Worm (Caenorhabditis elegans) whole organism, L3 larva: Measurements from ENCODE around the gene C50E10.1.

ENCODE experiments used
- ama-1 ChIP-seq: fragments of 150-350 bp; optimal IDR thresholded peaks from 2 replicates; lab custom pipeline; 2018
- ceh-16 ChIP-seq: sonication (generic microtip); optimal IDR thresholded peaks from 2 replicates; lab custom pipeline; 2017; ENCODE audit warnings: missing biosample characterization, missing genetic modification characterization
- ceh-28 ChIP-seq: fragments of 150-350 bp; optimal IDR thresholded peaks from 2 replicates; lab custom pipeline; 2014; ENCODE audit warnings: missing biosample characterization, missing genetic modification reagents, missing genetic modification characterization
- ceh-82 ChIP-seq: fragments of 150-350 bp; optimal IDR thresholded peaks from 2 replicates; lab custom pipeline; 2014; ENCODE audit warnings: missing biosample characterization, missing genetic modification characterization
- ceh-9 ChIP-seq: sonication (generic microtip); optimal IDR thresholded peaks from 2 replicates; lab custom pipeline; 2018; ENCODE audit warnings: missing biosample characterization, missing genetic modification characterization
- egl-5 ChIP-seq: fragments of 150-350 bp; optimal IDR thresholded peaks from 2 replicates; lab custom pipeline; 2017; ENCODE audit warnings: missing biosample characterization, missing genetic modification reagents, missing genetic modification characterization, inconsistent platforms
- elt-1 ChIP-seq: fragments of 150-350 bp; optimal IDR thresholded peaks from 2 replicates; lab custom pipeline; 2014; ENCODE audit warnings: missing biosample characterization, missing genetic modification characterization
- elt-2 ChIP-seq: sonication (generic microtip); optimal IDR thresholded peaks from 2 replicates; lab custom pipeline; 2016; ENCODE audit warnings: missing genetic modification reagents, mild to moderate bottlenecking, missing genetic modification characterization, missing compliant biosample characterization
- elt-3 ChIP-seq, 3 experiments: fragments of 150-350 bp in 1 of 3; sonication (generic microtip) in 2 of 3; optimal IDR thresholded peaks; 2 replicates in 2 of 3; 4 replicates in 1 of 3; lab custom pipeline; 2014 to 2017; ENCODE audit warnings: missing biosample characterization in 3 of 3, missing genetic modification characterization in 3 of 3
- eor-1 ChIP-seq, 2 experiments: fragments of 150-350 bp; optimal IDR thresholded peaks; 2 replicates each; lab custom pipeline; 2014 to 2018; ENCODE audit warnings: missing biosample characterization in 2 of 2, missing genetic modification characterization in 2 of 2
- fkh-10 ChIP-seq: sonication (generic microtip); optimal IDR thresholded peaks from 2 replicates; lab custom pipeline; 2017; ENCODE audit warnings: missing biosample characterization, missing genetic modification reagents, missing genetic modification characterization
- fkh-2 ChIP-seq: fragments of 150-350 bp; optimal IDR thresholded peaks from 2 replicates; lab custom pipeline; 2014; ENCODE audit warnings: missing biosample characterization, missing genetic modification reagents, missing genetic modification characterization
- hmg-11 ChIP-seq: sonication (generic microtip); optimal IDR thresholded peaks from 2 replicates; lab custom pipeline; 2016; ENCODE audit warnings: missing genetic modification characterization, missing compliant biosample characterization
- jun-1 ChIP-seq: fragments of 150-350 bp; optimal IDR thresholded peaks from 2 replicates; lab custom pipeline; 2014; ENCODE audit warnings: missing biosample characterization, missing genetic modification reagents, missing genetic modification characterization
- lin-15B ChIP-seq: fragments of 150-350 bp; optimal IDR thresholded peaks from 2 replicates; lab custom pipeline; 2014; ENCODE audit warnings: missing biosample characterization, missing genetic modification characterization
- mdl-1 ChIP-seq: fragments of 150-350 bp; optimal IDR thresholded peaks from 2 replicates; lab custom pipeline; 2014; ENCODE audit warnings: missing biosample characterization, missing genetic modification characterization
- mml-1 ChIP-seq: fragments of 150-350 bp; sonication (generic microtip); optimal IDR thresholded peaks from 3 replicates; lab custom pipeline; 2014; ENCODE audit warnings: missing biosample characterization, missing genetic modification characterization
- nfya-1 ChIP-seq: sonication (generic microtip); optimal IDR thresholded peaks from 2 replicates; lab custom pipeline; 2017; ENCODE audit warnings: missing genetic modification characterization, mild to moderate bottlenecking, missing compliant biosample characterization, antibody characterized with exemption, moderate library complexity; ENCODE audit not compliant: insufficient read depth
- nhr-11 ChIP-seq: fragments of 150-350 bp; optimal IDR thresholded peaks from 2 replicates; lab custom pipeline; 2014; ENCODE audit warnings: missing biosample characterization, missing genetic modification characterization
- nhr-12 ChIP-seq: fragments of 150-350 bp; optimal IDR thresholded peaks from 2 replicates; lab custom pipeline; 2014; ENCODE audit warnings: missing biosample characterization, missing genetic modification characterization
- nhr-23 ChIP-seq: fragments of 150-350 bp; optimal IDR thresholded peaks from 2 replicates; lab custom pipeline; 2014; ENCODE audit warnings: missing biosample characterization, missing genetic modification reagents, missing genetic modification characterization
- nhr-237 ChIP-seq: fragments of 150-350 bp; optimal IDR thresholded peaks from 2 replicates; lab custom pipeline; 2014; ENCODE audit warnings: missing biosample characterization, missing genetic modification characterization
- nhr-25 ChIP-seq: sonication (generic microtip); optimal IDR thresholded peaks from 2 replicates; lab custom pipeline; 2017; ENCODE audit warnings: missing biosample characterization, missing genetic modification characterization
- nhr-28 ChIP-seq: fragments of 150-350 bp; optimal IDR thresholded peaks from 2 replicates; lab custom pipeline; 2014; ENCODE audit warnings: missing biosample characterization, missing genetic modification characterization
- nhr-43 ChIP-seq: sonication (generic microtip); optimal IDR thresholded peaks from 2 replicates; lab custom pipeline; 2016; ENCODE audit warnings: mild to moderate bottlenecking, missing genetic modification characterization, missing compliant biosample characterization; ENCODE audit not compliant: poor library complexity, severe bottlenecking
- nhr-67 ChIP-seq: fragments of 150-350 bp; optimal IDR thresholded peaks from 2 replicates; lab custom pipeline; 2014; ENCODE audit warnings: missing biosample characterization, missing genetic modification characterization
- pha-4 ChIP-seq: fragments of 150-350 bp; optimal IDR thresholded peaks from 2 replicates; lab custom pipeline; 2014; ENCODE audit warnings: missing biosample characterization, missing genetic modification reagents, missing genetic modification characterization
- pqm-1 ChIP-seq: fragments of 150-350 bp; optimal IDR thresholded peaks from 2 replicates; lab custom pipeline; 2017; ENCODE audit warnings: missing biosample characterization, missing genetic modification characterization, inconsistent platforms
- sea-2 ChIP-seq: fragments of 150-350 bp; sonication (generic microtip); optimal IDR thresholded peaks from 4 replicates; lab custom pipeline; 2014; ENCODE audit warnings: missing biosample characterization, missing genetic modification reagents, missing genetic modification characterization
- skn-1 ChIP-seq: fragments of 150-350 bp; optimal IDR thresholded peaks from 2 replicates; lab custom pipeline; 2014; ENCODE audit warnings: missing biosample characterization, missing genetic modification characterization
- snpc-4 ChIP-seq: fragments of 150-350 bp; optimal IDR thresholded peaks from 2 replicates; lab custom pipeline; 2014; ENCODE audit warnings: missing biosample characterization, missing genetic modification characterization
- tbx-2 ChIP-seq: sonication (generic microtip); optimal IDR thresholded peaks from 2 replicates; lab custom pipeline; 2016; ENCODE audit warnings: mild to moderate bottlenecking, missing genetic modification characterization, missing compliant biosample characterization
- unc-39 ChIP-seq: sonication (generic microtip); optimal IDR thresholded peaks from 4 replicates; lab custom pipeline; 2017; ENCODE audit warnings: missing biosample characterization, missing genetic modification characterization
- unc-62 ChIP-seq: fragments of 150-350 bp; sonication (generic microtip); optimal IDR thresholded peaks from 4 replicates; lab custom pipeline; 2014; ENCODE audit warnings: missing biosample characterization, missing genetic modification reagents, missing genetic modification characterization
- zag-1 ChIP-seq: fragments of 150-350 bp; optimal IDR thresholded peaks from 2 replicates; lab custom pipeline; 2014; ENCODE audit warnings: missing biosample characterization, missing genetic modification characterization

Gene C50E10.1

DNA sequence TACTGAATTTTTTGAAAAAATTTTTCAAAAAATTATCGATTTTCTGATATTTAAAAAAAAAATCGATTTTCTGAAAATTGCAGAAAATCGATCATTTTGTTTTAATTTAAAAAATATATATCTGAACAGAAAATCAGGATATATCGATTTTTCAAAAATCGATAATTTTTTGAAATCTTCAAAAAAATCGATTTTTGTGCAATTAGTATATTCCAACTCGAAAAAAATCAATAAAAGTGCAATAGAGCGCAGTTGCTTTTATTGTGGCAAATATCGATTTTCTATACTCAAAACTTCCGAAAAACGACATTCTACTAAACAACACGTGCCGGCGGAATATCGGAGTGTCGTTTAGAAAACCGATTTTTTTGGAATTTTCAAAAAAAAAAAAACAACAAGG is 1.6 kb downstream of the C50E10.1 start:
- TF ChIP-seq ceh-28 (tag; lab: Kevin White, UChicago) (peak; percentile 93), fkh-10 (GFP tag; lab: Kevin White, UChicago) (no peak), elt-2 (no peak)

- no peak for TF ChIP-seq eor-1 (tag; optimal IDR thresholded peaks at IDR 0.05; lab: Kevin White, UChicago)
- TF ChIP-seq lin-15B, result no peak
- no peak for TF ChIP-seq pha-4 (tag; lab: Kevin White, UChicago)
- TF ChIP-seq jun-1 (tag; lab: Kevin White, UChicago), result no peak
- no peak for TF ChIP-seq zag-1
- no peak for TF ChIP-seq hmg-11 (tag; lab: Kevin White, UChicago)
- TF ChIP-seq elt-1 (tag; lab: Kevin White, UChicago), result no peak
- TF ChIP-seq elt-3 (tag; optimal IDR thresholded peaks at IDR 0.05; lab: Kevin White, UChicago), result no peak
- TF ChIP-seq unc-39 (tag; lab: Kevin White, UChicago), result no peak
- TF ChIP-seq, all 47 proteins: peak for 0
These were observed 5.7 kb downstream of the C50E10.1 start for ce11 chrII:12296591-12296990.

DNA sequence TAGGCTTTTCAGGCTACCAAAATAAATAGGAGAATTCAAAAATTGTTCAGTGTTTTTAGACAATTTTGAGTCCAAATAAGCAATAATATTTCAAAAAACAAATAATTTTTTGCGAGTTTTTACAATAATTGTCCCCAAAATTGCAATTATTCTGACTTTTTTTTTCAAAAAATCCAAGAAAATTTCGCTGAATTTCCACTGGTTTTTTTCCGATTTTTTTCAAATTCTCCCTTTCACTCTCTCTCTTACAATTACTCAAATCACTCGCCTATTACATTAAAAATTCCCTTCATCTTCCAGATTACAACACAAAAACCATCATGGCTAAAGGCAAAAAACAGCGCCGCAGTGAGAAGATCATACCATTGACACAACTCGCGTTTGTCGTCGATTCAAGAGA is 13.2 kb downstream of the C50E10.1 start, which contains the start of gene Y57A10A.31:
Y57A10A.31 (plus strand) TSS at position 301 of the 400 bp plus-strand sequence.
- TF ChIP-seq elt-3 (tag; optimal IDR thresholded peaks at IDR 0.05; lab: Kevin White, UChicago), result no peak
- no peak for TF ChIP-seq ceh-82 (tag; lab: Kevin White, UChicago)
- no peak for TF ChIP-seq nhr-23 (tag; lab: Kevin White, UChicago)
- no peak for TF ChIP-seq ama-1 (lab: Kevin White, UChicago)
- no peak for TF ChIP-seq nhr-11 (tag; lab: Kevin White, UChicago)
- TF ChIP-seq, all 47 proteins: peak for 0

DNA sequence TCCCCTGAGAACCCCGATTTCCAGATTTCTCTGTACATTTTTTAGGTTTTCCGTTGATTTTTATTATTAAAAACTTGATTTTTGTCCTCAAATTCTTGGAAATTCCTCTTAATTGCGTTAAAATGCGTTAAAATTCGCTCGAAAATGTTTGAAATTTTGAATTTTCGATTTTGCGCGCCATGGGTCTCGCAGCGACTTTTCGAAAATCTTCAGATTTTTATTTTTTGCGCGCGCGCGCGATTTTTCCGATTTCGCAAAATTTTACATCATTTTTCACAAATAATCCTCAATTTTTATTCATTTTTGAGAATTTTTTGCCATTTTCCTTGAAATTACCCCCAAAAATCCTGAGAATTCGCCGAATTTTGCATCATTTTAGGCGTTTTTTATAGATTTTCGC is 18.2 kb downstream of the C50E10.1 start:
- no peak for TF ChIP-seq snpc-4 (tag; lab: Kevin White, UChicago)
- TF ChIP-seq ama-1 (lab: Kevin White, UChicago), result no peak
- no peak for TF ChIP-seq nhr-12 (tag; lab: Kevin White, UChicago)
- no peak for TF ChIP-seq nhr-43
- no peak for TF ChIP-seq nhr-28 (tag; lab: Kevin White, UChicago)
- no peak for TF ChIP-seq fkh-10 (GFP tag; lab: Kevin White, UChicago)
- no peak for TF ChIP-seq nhr-237 (tag; lab: Kevin White, UChicago)
- no peak for TF ChIP-seq fkh-2
- no peak for TF ChIP-seq skn-1 (tag; lab: Kevin White, UChicago)
- no peak for TF ChIP-seq ceh-16 (tag; lab: Kevin White, UChicago)
- TF ChIP-seq mdl-1, result no peak
- TF ChIP-seq pha-4 (tag; lab: Kevin White, UChicago), result no peak
- TF ChIP-seq nhr-67, result no peak
- TF ChIP-seq mml-1, result no peak
- no peak for TF ChIP-seq tbx-2 (tag; lab: Kevin White, UChicago)
- TF ChIP-seq egl-5 (tag; lab: Kevin White, UChicago), result no peak
- no peak for TF ChIP-seq elt-3 (tag; optimal IDR thresholded peaks at IDR 0.05; lab: Kevin White, UChicago)
- no peak for TF ChIP-seq jun-1 (tag; lab: Kevin White, UChicago)
- TF ChIP-seq ceh-28 (tag; lab: Kevin White, UChicago), result no peak
- no peak for TF ChIP-seq unc-62 (GFP tag; lab: Kevin White, UChicago)
- TF ChIP-seq, all 47 proteins: peak for 0

DNA sequence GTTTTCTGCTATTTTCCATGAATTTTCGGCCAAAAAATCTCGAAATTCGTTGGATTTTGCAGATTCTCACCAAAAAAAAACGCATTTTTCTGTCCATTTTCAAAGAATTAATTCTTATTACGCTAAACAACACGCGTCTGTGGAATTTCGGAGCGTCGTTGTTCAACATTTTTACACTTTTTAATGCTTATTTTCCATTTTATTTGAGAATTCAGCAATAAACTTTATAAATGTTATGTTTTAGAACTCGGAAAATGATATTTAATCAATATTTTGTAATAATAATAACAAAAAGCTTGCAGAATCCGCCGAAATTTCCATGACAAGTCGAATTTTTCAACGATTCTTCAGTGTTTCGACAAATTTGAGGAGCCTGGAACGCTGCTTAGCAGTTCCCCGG is 21.9 kb downstream of the C50E10.1 start, which contains the start of gene ife-5:
ife-5 (plus strand) TSS at position 301 of the 400 bp plus-strand sequence.
- TF ChIP-seq ceh-82 (tag; lab: Kevin White, UChicago), result no peak
- no peak for TF ChIP-seq nhr-237 (tag; lab: Kevin White, UChicago)
- no peak for TF ChIP-seq pqm-1 (tag; lab: Kevin White, UChicago)
- no peak for TF ChIP-seq nhr-23 (tag; lab: Kevin White, UChicago)

ce11 chrII:12279259-12279658 is 23.0 kb downstream of the C50E10.1 start, which contains the start of the genes tric-1B.2 and Y57A10A.29:
Gene tric-1B.2, minus strand, starts transcription at chrII:12279387.
Gene Y57A10A.29, plus strand, starts transcription at chrII:12279561.
- TF ChIP-seq nfya-1 (tag; lab: Kevin White, UChicago) (no peak), ceh-9 (no peak), elt-3 (tag; optimal IDR thresholded peaks at IDR 0.05; lab: Kevin White, UChicago) (no peak), ceh-16 (tag; lab: Kevin White, UChicago) (no peak), nhr-25 (tag; lab: Kevin White, UChicago) (no peak), sea-2 (GFP tag; lab: Kevin White, UChicago) (no peak), fkh-10 (GFP tag; lab: Kevin White, UChicago) (no peak), pha-4 (tag; lab: Kevin White, UChicago) (peak; percentile 7), hmg-11 (tag; lab: Kevin White, UChicago) (peak; percentile 51), ama-1 (lab: Kevin White, UChicago) (no peak), pqm-1 (tag; lab: Kevin White, UChicago) (no peak)
